Worm (Caenorhabditis elegans): Measurements from ENCODE around the gene D1014.2.

The D1014.2 gene

ce11 chrV:8143605-8144004, at the start of gene D1014.2:
TSS of gene D1014.2 (plus strand) at chrV:8143905.
- TF ChIP-seq unc-62 (GFP tag; optimal IDR thresholded peaks at IDR 0.05) = no peak

ce11 chrV:8095378-8095777, 48.3 kb upstream of the D1014.2 start, which contains the start of gene str-146:
TSS of gene str-146 (minus strand) at chrV:8095478.
- no peak for TF ChIP-seq unc-62 (GFP tag; optimal IDR thresholded peaks at IDR 0.05)

DNA sequence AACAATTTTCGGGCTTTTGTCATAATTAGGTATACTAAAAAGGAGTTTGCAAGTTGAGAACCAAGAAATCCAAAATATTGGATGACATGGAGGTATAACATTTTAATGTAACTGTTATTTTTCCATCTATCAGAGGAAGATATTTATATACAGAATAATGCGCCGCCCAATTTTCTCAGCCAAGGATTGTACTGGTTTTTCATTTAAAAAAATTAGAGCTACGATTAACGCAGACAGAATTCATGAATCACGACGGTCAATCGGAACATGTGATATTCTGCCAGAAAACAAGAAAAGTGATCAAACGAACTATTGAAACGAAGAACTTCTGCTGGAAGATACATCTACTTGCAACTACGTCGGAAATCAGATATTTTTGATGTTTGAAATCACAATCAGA, 45.5 kb upstream of the D1014.2 start, which contains the start of gene str-145:
TSS of gene str-145 (minus strand) at position 101 of the 400 bp plus-strand sequence.
- no peak for TF ChIP-seq unc-62 (GFP tag; optimal IDR thresholded peaks at IDR 0.05)

ce11 chrV:8099306-8099705, 44.4 kb upstream of the D1014.2 start, which contains the start of gene sdz-23:
TSS of gene sdz-23 (plus strand) at chrV:8099606.
- TF ChIP-seq unc-62 (GFP tag; optimal IDR thresholded peaks at IDR 0.05) = no peak

ce11 chrV:8102960-8103359, 40.7 kb upstream of the D1014.2 start, which contains the start of gene str-90:
TSS of gene str-90 (plus strand) at chrV:8103260.
- no peak for TF ChIP-seq unc-62 (GFP tag; optimal IDR thresholded peaks at IDR 0.05)

- TF ChIP-seq unc-62 (GFP tag; optimal IDR thresholded peaks at IDR 0.05) = no peak
Measured at ce11 chrV:8104473-8104872, 39.2 kb upstream of the D1014.2 start, which contains the start of gene srlf-16. TSS of gene srlf-16 (plus strand) at chrV:8104773.

ce11 chrV:8108670-8109069, 35.0 kb upstream of the D1014.2 start, which contains the start of gene myo-5:
TSS of gene myo-5 (plus strand) at chrV:8108970.
- TF ChIP-seq unc-62 (GFP tag; optimal IDR thresholded peaks at IDR 0.05) = no peak

ce11 chrV:8110816-8111215, 32.9 kb upstream of the D1014.2 start:
- TF ChIP-seq unc-62 (GFP tag; optimal IDR thresholded peaks at IDR 0.05) = no peak

ce11 chrV:8114542-8114941, 29.2 kb upstream of the D1014.2 start:
- no peak for TF ChIP-seq unc-62 (GFP tag; optimal IDR thresholded peaks at IDR 0.05)

- TF ChIP-seq unc-62 (GFP tag; optimal IDR thresholded peaks at IDR 0.05) = no peak
Measured at ce11 chrV:8117964-8118363, 25.7 kb upstream of the D1014.2 start, which contains the start of gene D1014.7. TSS of gene D1014.7 (plus strand) at chrV:8118264.

- TF ChIP-seq unc-62 (GFP tag; optimal IDR thresholded peaks at IDR 0.05) = no peak
Measured at ce11 chrV:8120868-8121267, 22.8 kb upstream of the D1014.2 start, which contains the start of gene D1014.6. TSS of gene D1014.6 (plus strand) at chrV:8121168.

- no peak for TF ChIP-seq unc-62 (GFP tag; optimal IDR thresholded peaks at IDR 0.05)
Measured at ce11 chrV:8123384-8123783, 20.3 kb upstream of the D1014.2 start, which contains the start of gene D1014.5. TSS of gene D1014.5 (plus strand) at chrV:8123684.

DNA sequence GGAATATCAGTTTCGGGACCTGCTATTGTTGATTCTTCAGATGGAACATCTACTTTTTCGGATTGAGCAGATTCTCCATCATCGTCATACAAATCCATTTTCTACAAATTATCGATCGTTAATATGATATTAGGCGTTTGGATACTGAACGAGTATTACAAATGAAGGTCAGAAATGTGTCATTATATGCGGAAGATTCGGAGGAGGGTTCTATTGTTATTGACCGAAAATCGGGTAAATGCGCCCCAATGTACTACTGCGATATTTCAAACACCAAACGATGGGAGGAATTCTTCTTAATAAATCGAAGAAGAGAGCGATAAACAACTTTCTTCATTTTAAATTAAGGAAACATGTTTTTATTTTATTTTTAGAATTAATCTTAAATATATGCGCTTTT, 14.5 kb upstream of the D1014.2 start, which contains the start of gene spr-1:
TSS of gene spr-1 (minus strand) at position 101 of the 400 bp plus-strand sequence.
- TF ChIP-seq unc-62 (GFP tag; optimal IDR thresholded peaks at IDR 0.05) = no peak

DNA sequence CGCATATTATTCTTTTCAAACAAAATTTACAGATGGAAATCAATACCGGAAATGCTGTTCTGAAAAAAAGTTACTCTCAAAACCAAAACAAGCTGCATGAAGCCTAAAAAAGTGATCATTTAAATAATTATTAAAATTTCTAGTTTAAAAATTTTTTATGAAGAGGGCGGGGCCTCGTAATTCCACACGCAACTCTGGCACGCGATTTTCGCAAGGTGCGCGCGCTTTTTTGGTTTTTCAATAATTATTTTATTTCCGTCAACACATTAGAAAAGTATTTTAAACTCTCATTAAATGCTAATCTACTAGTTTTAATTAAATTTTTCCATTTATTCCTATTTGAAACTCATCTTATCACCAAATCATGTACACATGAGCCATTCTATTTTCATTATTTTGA, 14.0 kb upstream of the D1014.2 start:
- no peak for TF ChIP-seq unc-62 (GFP tag; optimal IDR thresholded peaks at IDR 0.05)

- no peak for TF ChIP-seq unc-62 (GFP tag; optimal IDR thresholded peaks at IDR 0.05)
Measured at ce11 chrV:8130149-8130661, 13.5 kb upstream of the D1014.2 start, which contains the start of gene snap-1. TSS of gene snap-1 (plus strand) at chrV:8130611.

DNA sequence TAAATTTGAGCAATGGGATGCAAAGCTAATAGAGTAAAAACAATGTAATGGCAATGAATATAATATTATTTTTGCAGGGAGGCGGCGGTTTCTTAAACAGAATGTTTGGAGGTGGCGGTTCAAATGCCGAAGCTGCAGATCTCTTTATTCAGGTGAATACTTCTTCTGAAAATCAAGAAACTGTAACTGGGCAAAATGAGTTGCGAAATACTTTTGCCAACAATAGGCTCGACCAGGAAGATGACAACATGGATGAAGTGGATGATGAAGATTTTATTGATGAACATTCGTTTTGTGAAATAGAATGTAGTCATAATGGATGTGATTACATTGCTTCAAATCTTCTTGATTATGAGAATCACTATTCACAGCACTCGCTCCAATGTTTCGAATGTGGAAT, 12.9 kb upstream of the D1014.2 start:
- TF ChIP-seq unc-62 (GFP tag; optimal IDR thresholded peaks at IDR 0.05) = no peak

ce11 chrV:8131628-8132027, 12.1 kb upstream of the D1014.2 start:
- no peak for TF ChIP-seq unc-62 (GFP tag; optimal IDR thresholded peaks at IDR 0.05)

Data from whole organism, dauer.